Worm (Caenorhabditis elegans): ENCODE measurements around the gene ubxn-3.

- no peak for TF ChIP-seq hmg-1.2 (GFP tag; IDR thresholded peaks at IDR 0.05)
- TF ChIP-seq C17E4.6 (GFP tag; IDR thresholded peaks at IDR 0.05): no peak
- no peak for TF ChIP-seq egrh-3 (GFP tag; IDR thresholded peaks at IDR 0.05)
- no peak for TF ChIP-seq F10E7.11 (tag; optimal IDR thresholded peaks at IDR 0.05)
- TF ChIP-seq ama-1 (optimal IDR thresholded peaks at IDR 0.05): no peak
- TF ChIP-seq ama-1 (GFP tag; optimal IDR thresholded peaks at IDR 0.05): no peak
- no peak for TF ChIP-seq dox-1 (GFP tag; IDR thresholded peaks at IDR 0.05)
- no peak for TF ChIP-seq unc-130 (GFP tag; optimal IDR thresholded peaks at IDR 0.05)
- no peak for TF ChIP-seq nhr-27 (tag; optimal IDR thresholded peaks at IDR 0.05)
- TF ChIP-seq ceh-58 (GFP tag; IDR thresholded peaks at IDR 0.05): no peak
- no peak for TF ChIP-seq zim-3 (tag; optimal IDR thresholded peaks at IDR 0.05)
- TF ChIP-seq sea-2 (GFP tag; IDR thresholded peaks at IDR 0.05): no peak
- TF ChIP-seq efl-1 (GFP tag; optimal IDR thresholded peaks at IDR 0.05): no peak
- TF ChIP-seq B0261.1 (tag; optimal IDR thresholded peaks at IDR 0.05): no peak
These were observed 492 bp downstream of the ubxn-3 start for ce11 chrII:219846-220503.

Measured in whole organism, young adult.